Worm (Caenorhabditis elegans) whole organism, late embryonic: ENCODE results near the gene JC8.7.

Experiments
- ama-1 ChIP-seq: fragments of 150-350 bp; optimal IDR thresholded peaks from 2 replicates; lab custom pipeline; 2014
- ceh-45 ChIP-seq: fragments of 200-800 bp; sonication (Bioruptor generic); IDR thresholded peaks from 2 replicates; pipeline ENCODE4 v1.3.6; 2022; ENCODE audit warnings: missing genetic modification reagents, missing genetic modification characterization, missing compliant biosample characterization
- ceh-48 ChIP-seq: sonication (generic microtip); optimal IDR thresholded peaks from 2 replicates; lab custom pipeline; 2016; ENCODE audit warnings: missing genetic modification characterization, inconsistent platforms, missing compliant biosample characterization
- elt-4 ChIP-seq: sonication (generic microtip); optimal IDR thresholded peaks from 2 replicates; lab custom pipeline; 2016; ENCODE audit warnings: missing genetic modification characterization, missing compliant biosample characterization
- ets-4 ChIP-seq: sonication (generic microtip); optimal IDR thresholded peaks from 2 replicates; lab custom pipeline; 2016; ENCODE audit warnings: missing genetic modification characterization, missing compliant biosample characterization
- fkh-6 ChIP-seq: sonication (generic microtip); optimal IDR thresholded peaks from 2 replicates; lab custom pipeline; 2016; ENCODE audit warnings: missing genetic modification characterization, missing compliant biosample characterization
- gmeb-2 ChIP-seq: sonication (generic microtip); optimal IDR thresholded peaks from 2 replicates; lab custom pipeline; 2016; ENCODE audit warnings: missing genetic modification characterization, inconsistent platforms, missing compliant biosample characterization
- nhr-11 ChIP-seq: fragments of 150-350 bp; optimal IDR thresholded peaks from 2 replicates; lab custom pipeline; 2014; ENCODE audit warnings: missing biosample characterization, missing genetic modification characterization
- pha-2 ChIP-seq: sonication (generic microtip); optimal IDR thresholded peaks from 2 replicates; lab custom pipeline; 2017; ENCODE audit warnings: mild to moderate bottlenecking, missing genetic modification characterization, missing compliant biosample characterization
- sox-2 ChIP-seq: fragments of 200-800 bp; sonication (Bioruptor generic); IDR thresholded peaks from 2 replicates; pipeline ENCODE4 v1.3.6; 2022; ENCODE audit warnings: missing genetic modification reagents, missing genetic modification characterization, missing compliant biosample characterization
- tbx-7 ChIP-seq: sonication (generic microtip); optimal IDR thresholded peaks from 2 replicates; lab custom pipeline; 2016; ENCODE audit warnings: missing genotype, missing genetic modification characterization, missing compliant biosample characterization

DNA sequence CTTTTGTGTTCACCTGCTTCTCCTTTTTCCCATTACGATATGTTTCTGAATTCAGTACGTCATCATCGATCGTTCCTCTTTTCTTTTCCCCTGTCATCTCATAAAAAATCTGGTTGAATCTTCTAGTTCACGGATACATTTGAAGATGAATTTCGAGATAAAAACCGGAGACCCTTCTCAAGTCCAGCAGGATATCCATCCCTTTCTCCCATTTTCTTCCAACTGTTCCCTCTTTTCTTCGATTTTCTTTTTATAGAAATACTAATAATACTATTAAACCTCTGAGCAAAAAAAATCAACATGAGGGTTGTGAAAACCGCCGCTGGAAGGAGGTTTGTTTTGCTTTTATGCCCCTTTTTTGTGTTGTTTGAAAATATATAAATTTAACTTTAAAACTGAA, 8.8 kb downstream of the JC8.7 start, which contains the start of gene bus-12:
- no peak for TF ChIP-seq tbx-7 (tag; lab: Kevin White, UChicago)
- TF ChIP-seq fkh-6: no peak
- no peak for TF ChIP-seq ceh-48
- no peak for TF ChIP-seq sox-2
- no peak for TF ChIP-seq ama-1 (lab: Kevin White, UChicago)
- TF ChIP-seq pha-2: no peak
- TF ChIP-seq ceh-45 (GFP tag; lab: Robert Waterston, UW): no peak
- no peak for TF ChIP-seq nhr-11 (tag; lab: Kevin White, UChicago)
- no peak for TF ChIP-seq gmeb-2 (tag; lab: Kevin White, UChicago)
- no peak for TF ChIP-seq elt-4 (tag; lab: Kevin White, UChicago)
- no peak for TF ChIP-seq ets-4 (tag; lab: Kevin White, UChicago)
